Fruit fly (Drosophila melanogaster) whole organism, prepupa: ENCODE measurements around the gene CG31775.
A peak's percentile ranks its signal among the peaks of the same experiment; 100 is the strongest.
"Not testable (repeated sequence)": the region's sequence is repeated elsewhere in the genome, so short reads cannot be mapped to it uniquely, and the experiment has no call there.

Source experiments
- CG10669 ChIP-seq: fragments of 200-800 bp; sonication (Bioruptor generic); optimal IDR thresholded peaks from 3 replicates; lab custom pipeline; 2018; ENCODE audit warnings: missing biosample characterization, mild to moderate bottlenecking, missing genetic modification characterization, moderate library complexity
- CG11294 ChIP-seq: fragments of 200-800 bp; sonication (Bioruptor generic); IDR thresholded peaks from 2 replicates; pipeline ENCODE4 v1.3.6; 2022; ENCODE audit warnings: missing biosample characterization, missing genetic modification characterization
- CG11762 ChIP-seq: fragments of 200-800 bp; sonication (Bioruptor generic); optimal IDR thresholded peaks from 3 replicates; lab custom pipeline; 2016; ENCODE audit warnings: missing biosample characterization, missing genetic modification characterization; ENCODE audit not compliant: insufficient read depth
- CG1621 ChIP-seq: fragments of 200-800 bp; sonication (Bioruptor generic); optimal IDR thresholded peaks from 3 replicates; lab custom pipeline; 2018; ENCODE audit warnings: missing biosample characterization, mild to moderate bottlenecking, missing genetic modification characterization
- CG32006 ChIP-seq: fragments of 200-800 bp; sonication (Bioruptor generic); optimal IDR thresholded peaks from 3 replicates; lab custom pipeline; 2017; ENCODE audit warnings: missing biosample characterization, mild to moderate bottlenecking, missing genetic modification characterization
- CG6276 ChIP-seq: fragments of 200-800 bp; sonication (Bioruptor generic); optimal IDR thresholded peaks from 2 replicates; lab custom pipeline; 2017; ENCODE audit warnings: missing biosample characterization, mild to moderate bottlenecking, missing genetic modification characterization
- CG6792 ChIP-seq: fragments of 200-800 bp; sonication (Bioruptor generic); optimal IDR thresholded peaks from 3 replicates; lab custom pipeline; 2016; ENCODE audit warnings: missing biosample characterization, missing genetic modification characterization
- CG6808 ChIP-seq: fragments of 200-800 bp; sonication (Bioruptor generic); optimal IDR thresholded peaks from 3 replicates; lab custom pipeline; 2017; ENCODE audit warnings: missing biosample characterization, missing genetic modification characterization, mild to moderate bottlenecking, moderate library complexity, missing genetic modification reagents
- CG6854 ChIP-seq: fragments of 200-800 bp; sonication (Bioruptor generic); optimal IDR thresholded peaks from 2 replicates; lab custom pipeline; 2017; ENCODE audit warnings: missing biosample characterization, mild to moderate bottlenecking, missing genetic modification characterization
- CG8119 ChIP-seq: fragments of 200-800 bp; sonication (Bioruptor generic); IDR thresholded peaks from 3 replicates; pipeline ENCODE4 v1.3.6; 2022; ENCODE audit warnings: missing biosample characterization, missing genetic modification characterization
- CG9139 ChIP-seq: fragments of 200-800 bp; sonication (Bioruptor generic); optimal IDR thresholded peaks from 3 replicates; lab custom pipeline; 2017; ENCODE audit warnings: missing biosample characterization, mild to moderate bottlenecking, missing genetic modification characterization
- Eip78C ChIP-seq: fragments of 200-800 bp; sonication (Bioruptor generic); peaks from one replicate; lab custom pipeline; 2016; ENCODE audit warnings: missing biosample characterization, missing genetic modification characterization
- Gug ChIP-seq: fragments of 200-800 bp; sonication (Bioruptor generic); IDR thresholded peaks from 2 replicates; pipeline ENCODE4 v1.3.6; 2022; ENCODE audit warnings: missing biosample characterization, missing genetic modification characterization
- Hr4 ChIP-seq: fragments of 200-800 bp; sonication (Bioruptor generic); optimal IDR thresholded peaks from 3 replicates; lab custom pipeline; 2016; ENCODE audit warnings: missing biosample characterization, missing genetic modification characterization
- Lpt ChIP-seq: fragments of 200-800 bp; sonication (Bioruptor generic); optimal IDR thresholded peaks from 3 replicates; lab custom pipeline; 2016; ENCODE audit warnings: missing biosample characterization, missing genetic modification characterization
- Smox ChIP-seq: fragments of 200-800 bp; sonication (Bioruptor generic); optimal IDR thresholded peaks from 3 replicates; lab custom pipeline; 2016; ENCODE audit warnings: missing biosample characterization, missing genetic modification characterization
- Sox15 ChIP-seq: fragments of 200-800 bp; sonication (Bioruptor generic); optimal IDR thresholded peaks from 3 replicates; lab custom pipeline; 2016; ENCODE audit warnings: missing biosample characterization, missing genetic modification characterization
- achi ChIP-seq: fragments of 200-800 bp; sonication (Bioruptor generic); optimal IDR thresholded peaks from 3 replicates; lab custom pipeline; 2016; ENCODE audit warnings: missing biosample characterization, missing genetic modification characterization
- dac ChIP-seq: fragments of 200-800 bp; sonication (Bioruptor generic); optimal IDR thresholded peaks from 2 replicates; lab custom pipeline; 2017; ENCODE audit warnings: missing biosample characterization, mild to moderate bottlenecking, missing genetic modification characterization
- dsx ChIP-seq: fragments of 200-800 bp; optimal IDR thresholded peaks from 3 replicates; lab custom pipeline; 2019; ENCODE audit warnings: missing biosample characterization, mild to moderate bottlenecking, missing genetic modification characterization, moderate library complexity; ENCODE audit not compliant: poor library complexity, severe bottlenecking
- fd59A ChIP-seq: fragments of 200-800 bp; sonication (Bioruptor generic); optimal IDR thresholded peaks from 2 replicates; lab custom pipeline; 2017; ENCODE audit warnings: missing biosample characterization, mild to moderate bottlenecking, missing genetic modification characterization, missing genetic modification reagents
- lz ChIP-seq: fragments of 200-800 bp; sonication (Bioruptor generic); optimal IDR thresholded peaks from 3 replicates; lab custom pipeline; 2016; ENCODE audit warnings: missing biosample characterization, missing genetic modification characterization
- svp ChIP-seq: fragments of 200-800 bp; sonication (Bioruptor generic); peaks from one replicate; lab custom pipeline; 2016; ENCODE audit warnings: missing biosample characterization, missing genetic modification characterization
- topi ChIP-seq: fragments of 200-800 bp; sonication (Bioruptor generic); optimal IDR thresholded peaks from 3 replicates; lab custom pipeline; 2016; ENCODE audit warnings: missing biosample characterization, missing genetic modification characterization
- vri ChIP-seq: fragments of 200-800 bp; sonication (Bioruptor generic); optimal IDR thresholded peaks from 3 replicates; lab custom pipeline; 2016; ENCODE audit warnings: missing biosample characterization, mild to moderate bottlenecking, missing genetic modification characterization

CG31775 gene

dm6 chr2L:14746068-14746467, 8.5 kb upstream of the CG31775 start:
- TF ChIP-seq CG6276 (GFP tag; lab: Kevin White, UChicago) (no peak), CG9139 (GFP tag; lab: Kevin White, UChicago) (no peak), CG6808 (no peak), lz (GFP tag; lab: Kevin White, UChicago) (no peak)

dm6 chr2L:14745068-14745467, 7.5 kb upstream of the CG31775 start, which contains the start of gene CG42587:
CG42587 (minus strand) TSS chr2L:14745210.
- TF ChIP-seq topi (GFP tag; lab: Kevin White, UChicago) (no peak), svp (GFP tag; lab: Kevin White, UChicago) (peak; percentile 70)

dm6 chr2L:14744121-14744520, 6.6 kb upstream of the CG31775 start, which contains the start of gene CG42681:
CG42681 (plus strand) TSS chr2L:14744421.
- TF ChIP-seq CG32006 (GFP tag; lab: Kevin White, UChicago) (peak; percentile 32), Hr4 (GFP tag; lab: Kevin White, UChicago) (peak; percentile 36), svp (GFP tag; lab: Kevin White, UChicago) (peak; percentile 51), Gug (GFP tag; lab: Robert Waterston, UW) (no peak), dsx (GFP tag; lab: Kevin White, UChicago) (no peak), Smox (GFP tag; lab: Kevin White, UChicago) (no peak), Eip78C (peak; percentile 48), dac (GFP tag; lab: Kevin White, UChicago) (no peak), vri (GFP tag; lab: Kevin White, UChicago) (no peak), lz (GFP tag; lab: Kevin White, UChicago) (no peak)

- TF ChIP-seq CG11294 (no peak), CG6854 (no peak), vri (GFP tag; lab: Kevin White, UChicago) (no peak), CG10669 (GFP tag; lab: Kevin White, UChicago) (no peak), Gug (GFP tag; lab: Robert Waterston, UW) (no peak)
These were observed 5.8 kb upstream of the CG31775 start for dm6 chr2L:14743337-14743736.

- not testable (repeated sequence) for TF ChIP-seq topi (GFP tag; lab: Kevin White, UChicago); achi (GFP tag; lab: Kevin White, UChicago); CG8119 (GFP tag; lab: Robert Waterston, UW)
These were observed 5.3 kb upstream of the CG31775 start, which contains the start of gene CG34166 for dm6 chr2L:14742893-14743292. CG34166 (plus strand) TSS chr2L:14743193.

dm6 chr2L:14741740-14742139, 4.2 kb upstream of the CG31775 start, which contains the start of gene CG42586:
CG42586 (minus strand) TSS chr2L:14741840.
- TF ChIP-seq Sox15; dsx (GFP tag; lab: Kevin White, UChicago); CG11762: not testable (repeated sequence)

dm6 chr2L:14739614-14740013, 2.0 kb upstream of the CG31775 start, which contains the start of gene CG42585:
CG42585 (plus strand) TSS chr2L:14739914.
- not testable (repeated sequence) for TF ChIP-seq Lpt (GFP tag; lab: Kevin White, UChicago); Smox (GFP tag; lab: Kevin White, UChicago); CG6792

- not testable (repeated sequence) for TF ChIP-seq CG1621; fd59A (GFP tag; lab: Kevin White, UChicago); svp (GFP tag; lab: Kevin White, UChicago)
These were observed 2.0 kb downstream of the CG31775 start, which contains the start of gene CG31835 for dm6 chr2L:14735543-14735942. CG31835 (plus strand) TSS chr2L:14735843.
